Worm (Caenorhabditis elegans) whole organism, late embryonic: ENCODE results near the gene T28D6.6.

Experiments
- C08G9.2 ChIP-seq: sonication (generic microtip); optimal IDR thresholded peaks from 2 replicates; lab custom pipeline; 2016; ENCODE audit warnings: mild to moderate bottlenecking, missing genetic modification characterization, moderate library complexity, missing compliant biosample characterization
- C38D4.7 ChIP-seq: fragments of 200-800 bp; sonication (Bioruptor generic); optimal IDR thresholded peaks from 2 replicates; lab custom pipeline; 2018; ENCODE audit warnings: mild to moderate bottlenecking, missing genetic modification characterization, moderate library complexity, missing compliant biosample characterization
- ahr-1 ChIP-seq: sonication (generic microtip); optimal IDR thresholded peaks from 2 replicates; lab custom pipeline; 2016; ENCODE audit warnings: missing genetic modification characterization, missing compliant biosample characterization
- ceh-19 ChIP-seq: fragments of 200-800 bp; sonication (Bioruptor generic); optimal IDR thresholded peaks from 2 replicates; lab custom pipeline; 2018; ENCODE audit warnings: mild to moderate bottlenecking, missing genetic modification characterization, missing compliant biosample characterization
- ceh-24 ChIP-seq: sonication (generic microtip); optimal IDR thresholded peaks from 2 replicates; lab custom pipeline; 2016; ENCODE audit warnings: mild to moderate bottlenecking, missing genetic modification characterization, missing compliant biosample characterization
- ceh-31 ChIP-seq: sonication (generic microtip); optimal IDR thresholded peaks from 2 replicates; lab custom pipeline; 2016; ENCODE audit warnings: missing genetic modification characterization, missing compliant biosample characterization
- ceh-34 ChIP-seq: sonication (generic microtip); optimal IDR thresholded peaks from 2 replicates; lab custom pipeline; 2016; ENCODE audit warnings: mild to moderate bottlenecking, missing genetic modification characterization, missing compliant biosample characterization
- ceh-45 ChIP-seq: fragments of 200-800 bp; sonication (Bioruptor generic); IDR thresholded peaks from 2 replicates; pipeline ENCODE4 v1.3.6; 2022; ENCODE audit warnings: missing genetic modification reagents, missing genetic modification characterization, missing compliant biosample characterization
- ceh-6 ChIP-seq: fragments of 200-800 bp; sonication (Bioruptor generic); optimal IDR thresholded peaks from 2 replicates; lab custom pipeline; 2018; ENCODE audit warnings: mild to moderate bottlenecking, missing genetic modification characterization, missing compliant biosample characterization
- ceh-9 ChIP-seq: sonication (generic microtip); optimal IDR thresholded peaks from 2 replicates; lab custom pipeline; 2016; ENCODE audit warnings: mild to moderate bottlenecking, missing genetic modification characterization, inconsistent platforms, missing compliant biosample characterization
- che-1 ChIP-seq: sonication (generic microtip); optimal IDR thresholded peaks from 2 replicates; lab custom pipeline; 2016; ENCODE audit warnings: mild to moderate bottlenecking, missing genetic modification characterization, missing compliant biosample characterization
- dve-1 ChIP-seq: sonication (generic microtip); optimal IDR thresholded peaks from 2 replicates; lab custom pipeline; 2017; ENCODE audit warnings: antibody characterized with exemption, mild to moderate bottlenecking, missing genetic modification characterization, missing compliant biosample characterization
- elt-2 ChIP-seq: sonication (generic microtip); optimal IDR thresholded peaks from 2 replicates; lab custom pipeline; 2016; ENCODE audit warnings: missing genetic modification reagents, missing genetic modification characterization, missing compliant biosample characterization
- ets-4 ChIP-seq: sonication (generic microtip); optimal IDR thresholded peaks from 2 replicates; lab custom pipeline; 2016; ENCODE audit warnings: missing genetic modification characterization, missing compliant biosample characterization
- fax-1 ChIP-seq: sonication (generic microtip); optimal IDR thresholded peaks from 2 replicates; lab custom pipeline; 2016; ENCODE audit warnings: missing genotype, missing genetic modification characterization, missing compliant biosample characterization
- fkh-6 ChIP-seq: sonication (generic microtip); optimal IDR thresholded peaks from 2 replicates; lab custom pipeline; 2016; ENCODE audit warnings: missing genetic modification characterization, missing compliant biosample characterization
- gmeb-2 ChIP-seq: sonication (generic microtip); optimal IDR thresholded peaks from 2 replicates; lab custom pipeline; 2016; ENCODE audit warnings: missing genetic modification characterization, inconsistent platforms, missing compliant biosample characterization
- hlh-15 ChIP-seq: sonication (generic microtip); optimal IDR thresholded peaks from 2 replicates; lab custom pipeline; 2016; ENCODE audit warnings: missing genetic modification characterization, missing compliant biosample characterization
- hlh-30 ChIP-seq: sonication (generic microtip); optimal IDR thresholded peaks from 2 replicates; lab custom pipeline; 2017; ENCODE audit warnings: antibody characterized with exemption, missing genetic modification characterization, missing compliant biosample characterization; ENCODE audit not compliant: insufficient read depth
- nfya-1 ChIP-seq: sonication (generic microtip); optimal IDR thresholded peaks from 2 replicates; lab custom pipeline; 2017; ENCODE audit warnings: missing genetic modification characterization, mild to moderate bottlenecking, missing compliant biosample characterization, antibody characterized with exemption, moderate library complexity
- nhr-11 ChIP-seq: fragments of 150-350 bp; optimal IDR thresholded peaks from 2 replicates; lab custom pipeline; 2014; ENCODE audit warnings: missing biosample characterization, missing genetic modification characterization
- npax-4 ChIP-seq: sonication (generic microtip); optimal IDR thresholded peaks from 2 replicates; lab custom pipeline; 2016; ENCODE audit warnings: missing genetic modification characterization, missing compliant biosample characterization
- pat-9 ChIP-seq: fragments of 200-800 bp; sonication (Bioruptor generic); optimal IDR thresholded peaks from 2 replicates; lab custom pipeline; 2018; ENCODE audit warnings: mild to moderate bottlenecking, missing genetic modification characterization, moderate library complexity, missing compliant biosample characterization
- pax-1 ChIP-seq: fragments of 150-350 bp; optimal IDR thresholded peaks from 2 replicates; lab custom pipeline; 2014; ENCODE audit warnings: missing biosample characterization, missing genetic modification characterization
- pha-2 ChIP-seq: sonication (generic microtip); optimal IDR thresholded peaks from 2 replicates; lab custom pipeline; 2017; ENCODE audit warnings: mild to moderate bottlenecking, missing genetic modification characterization, missing compliant biosample characterization
- pha-4 ChIP-seq: fragments of 150-350 bp; optimal IDR thresholded peaks from 2 replicates; lab custom pipeline; 2018; ENCODE audit warnings: missing biosample characterization, missing genetic modification reagents, missing genetic modification characterization
- pros-1 ChIP-seq: fragments of 150-350 bp; optimal IDR thresholded peaks from 2 replicates; lab custom pipeline; 2014; ENCODE audit warnings: missing biosample characterization, missing genetic modification reagents, missing genetic modification characterization
- ref-2 ChIP-seq: sonication (generic microtip); optimal IDR thresholded peaks from 2 replicates; lab custom pipeline; 2016; ENCODE audit warnings: missing genetic modification characterization, missing compliant biosample characterization
- sdc-2 ChIP-seq: sonication (generic microtip); optimal IDR thresholded peaks from 2 replicates; lab custom pipeline; 2016; ENCODE audit warnings: missing genotype, missing genetic modification characterization, missing compliant biosample characterization
- ttx-3 ChIP-seq: sonication (generic microtip); optimal IDR thresholded peaks from 2 replicates; lab custom pipeline; 2016; ENCODE audit warnings: missing genetic modification reagents, missing genetic modification characterization, missing compliant biosample characterization
- unc-86 ChIP-seq: sonication (generic microtip); optimal IDR thresholded peaks from 2 replicates; lab custom pipeline; 2016; ENCODE audit warnings: missing genetic modification characterization, missing compliant biosample characterization
- ztf-16 ChIP-seq: sonication (generic microtip); optimal IDR thresholded peaks from 2 replicates; lab custom pipeline; 2017; ENCODE audit warnings: missing genetic modification characterization, missing compliant biosample characterization

The T28D6.6 gene

ce11 chrIII:11378910-11379309, 36.0 kb upstream of the T28D6.6 start:
- TF ChIP-seq ttx-3 (tag; lab: Kevin White, UChicago): no peak
- TF ChIP-seq ets-4 (tag; lab: Kevin White, UChicago): no peak
- TF ChIP-seq ztf-16 (tag; lab: Kevin White, UChicago): no peak
- no peak for TF ChIP-seq ceh-24 (tag; lab: Kevin White, UChicago)
- no peak for TF ChIP-seq pha-2 (tag; lab: Kevin White, UChicago)
- no peak for TF ChIP-seq pax-1 (tag; lab: Kevin White, UChicago)
- TF ChIP-seq ceh-19 (GFP tag; lab: Kevin White, UChicago): no peak
- no peak for TF ChIP-seq pros-1 (tag; lab: Kevin White, UChicago)
- no peak for TF ChIP-seq pha-4
- TF ChIP-seq ceh-45 (GFP tag; lab: Robert Waterston, UW): no peak
- TF ChIP-seq ceh-34 (tag; lab: Kevin White, UChicago): no peak

ce11 chrIII:11378450-11378849, 35.5 kb upstream of the T28D6.6 start:
- no peak for TF ChIP-seq ceh-45 (GFP tag; lab: Robert Waterston, UW)
- no peak for TF ChIP-seq unc-86 (tag; lab: Kevin White, UChicago)
- TF ChIP-seq ceh-6 (GFP tag; lab: Kevin White, UChicago): no peak
- TF ChIP-seq dve-1 (tag; lab: Kevin White, UChicago): no peak
- TF ChIP-seq ceh-31 (tag; lab: Kevin White, UChicago): no peak
- TF ChIP-seq ceh-19 (GFP tag; lab: Kevin White, UChicago): no peak
- no peak for TF ChIP-seq nfya-1 (tag; lab: Kevin White, UChicago)
- TF ChIP-seq C08G9.2 (tag; lab: Kevin White, UChicago): no peak
- TF ChIP-seq elt-2 (tag; lab: Kevin White, UChicago): no peak
- TF ChIP-seq fkh-6 (tag; lab: Kevin White, UChicago): no peak
- TF ChIP-seq hlh-30: no peak
- no peak for TF ChIP-seq ref-2
- no peak for TF ChIP-seq hlh-15 (tag; lab: Kevin White, UChicago)
- no peak for TF ChIP-seq che-1 (tag; lab: Kevin White, UChicago)
- no peak for TF ChIP-seq gmeb-2

DNA sequence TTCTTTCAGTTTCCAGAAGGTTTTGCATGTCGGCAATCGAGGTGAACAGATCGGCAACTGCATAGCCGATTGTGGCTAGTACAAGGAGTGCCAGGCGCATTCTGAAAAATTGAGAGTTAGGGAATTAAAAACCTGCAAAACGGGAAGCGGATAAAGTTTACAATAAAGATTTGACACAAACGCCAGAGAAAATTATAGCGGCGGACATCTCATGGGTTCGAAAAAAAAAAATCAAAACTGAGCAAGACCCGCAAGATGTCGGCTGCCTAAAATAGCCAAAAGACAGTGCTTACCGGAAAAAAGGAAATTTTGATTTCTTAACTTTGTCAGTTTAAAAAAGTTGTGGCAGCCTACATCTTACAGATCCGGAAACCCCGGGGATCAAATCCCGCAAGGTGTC, 35.0 kb upstream of the T28D6.6 start, which contains the start of gene dpy-18:
TSS of gene dpy-18 (minus strand) at position 101 of the 400 bp plus-strand sequence.
- TF ChIP-seq ceh-6 (GFP tag; lab: Kevin White, UChicago): no peak
- no peak for TF ChIP-seq sdc-2
- TF ChIP-seq ceh-9 (tag; lab: Kevin White, UChicago): no peak
- no peak for TF ChIP-seq hlh-15 (tag; lab: Kevin White, UChicago)
- no peak for TF ChIP-seq unc-86 (tag; lab: Kevin White, UChicago)
- TF ChIP-seq ahr-1: no peak
- TF ChIP-seq ceh-34 (tag; lab: Kevin White, UChicago): no peak
- TF ChIP-seq nfya-1 (tag; lab: Kevin White, UChicago): no peak
- TF ChIP-seq C38D4.7 (GFP tag; lab: Kevin White, UChicago): no peak
- no peak for TF ChIP-seq ets-4 (tag; lab: Kevin White, UChicago)
- no peak for TF ChIP-seq pha-4
- TF ChIP-seq dve-1 (tag; lab: Kevin White, UChicago): no peak
- no peak for TF ChIP-seq npax-4
- TF ChIP-seq che-1 (tag; lab: Kevin White, UChicago): no peak
- no peak for TF ChIP-seq gmeb-2
- no peak for TF ChIP-seq nhr-11 (tag; lab: Kevin White, UChicago)
- TF ChIP-seq fax-1 (tag; lab: Kevin White, UChicago): no peak
- TF ChIP-seq fkh-6 (tag; lab: Kevin White, UChicago): no peak

ce11 chrIII:11372199-11372938, 29.5 kb upstream of the T28D6.6 start:
- TF ChIP-seq pat-9 (tag; lab: Kevin White, UChicago) (no peak), ceh-6 (GFP tag; lab: Kevin White, UChicago) (no peak), pax-1 (tag; lab: Kevin White, UChicago) (no peak)
